Worm (Caenorhabditis elegans): ENCODE data around the gene srh-258.

Gene srh-258

DNA sequence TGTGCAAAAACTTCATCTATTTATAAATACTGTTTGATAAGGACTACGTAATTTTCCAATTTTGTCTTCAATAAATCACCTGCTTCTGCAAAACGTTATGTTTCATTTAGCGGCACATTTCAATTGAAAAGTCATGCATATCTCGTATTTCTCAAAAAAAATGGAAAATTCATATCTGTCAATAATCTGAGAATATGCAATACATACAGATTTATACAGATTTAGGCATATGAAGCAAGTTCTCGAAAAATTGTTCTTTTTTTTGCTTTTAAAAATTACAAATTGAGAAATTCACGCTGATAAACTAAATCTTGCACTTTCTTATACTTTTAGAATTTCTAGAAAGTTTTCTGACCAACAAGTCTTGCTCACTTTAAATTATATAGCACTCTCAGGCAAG, 39.2 kb downstream of the srh-258 start, which contains the start of gene T26H5.11:
TSS of gene T26H5.11 (minus strand) at position 101 of the 400 bp plus-strand sequence.
- TF ChIP-seq aly-2 (tag; optimal IDR thresholded peaks at IDR 0.05) (no peak), unc-86 (tag; optimal IDR thresholded peaks at IDR 0.05) (no peak), ceh-88 (GFP tag; IDR thresholded peaks at IDR 0.05) (no peak), ceh-82 (tag; optimal IDR thresholded peaks at IDR 0.05) (no peak), lin-35 (GFP tag; optimal IDR thresholded peaks at IDR 0.05) (no peak), egl-27 (tag; optimal IDR thresholded peaks at IDR 0.05) (no peak), ama-1 (optimal IDR thresholded peaks at IDR 0.05) (no peak), alr-1 (tag; optimal IDR thresholded peaks at IDR 0.05; ENCODE audit: borderline replicate concordance) (no peak), ztf-4 (tag; optimal IDR thresholded peaks at IDR 0.05) (no peak), jun-1 (tag; optimal IDR thresholded peaks at IDR 0.05) (no peak), tbx-2 (tag; optimal IDR thresholded peaks at IDR 0.05) (no peak), nhr-20 (tag; optimal IDR thresholded peaks at IDR 0.05) (no peak), elt-3 (tag; optimal IDR thresholded peaks at IDR 0.05) (no peak), unc-62 (GFP tag; optimal IDR thresholded peaks at IDR 0.05) (no peak), sup-37 (GFP tag; optimal IDR thresholded peaks at IDR 0.05) (no peak), lin-39 (tag; optimal IDR thresholded peaks at IDR 0.05) (no peak)

ce11 chrV:15444615-15445014, 39.7 kb downstream of the srh-258 start, which contains the start of gene T26H5.9:
TSS of gene T26H5.9 (plus strand) at chrV:15444916.
- TF ChIP-seq jun-1 (tag; optimal IDR thresholded peaks at IDR 0.05): peak; percentile 27
- TF ChIP-seq elt-2 (tag; optimal IDR thresholded peaks at IDR 0.05): peak; percentile 57
- no peak for TF ChIP-seq ceh-8 (GFP tag; optimal IDR thresholded peaks at IDR 0.05)
- TF ChIP-seq fos-1 (tag; optimal IDR thresholded peaks at IDR 0.05): no peak

- TF ChIP-seq fkh-8 (tag; optimal IDR thresholded peaks at IDR 0.05): no peak
- no peak for TF ChIP-seq unc-98 (GFP tag; IDR thresholded peaks at IDR 0.05)
Observed at ce11 chrV:15445437-15445836, 40.5 kb downstream of the srh-258 start, which contains the start of gene srh-239. TSS of gene srh-239 (plus strand) at chrV:15445737.

ce11 chrV:15448408-15448807, 43.4 kb downstream of the srh-258 start, which contains the start of gene T26H5.4:
TSS of gene T26H5.4 (minus strand) at chrV:15448701.
- TF ChIP-seq lsy-2 (tag; optimal IDR thresholded peaks at IDR 0.05) (no peak), ceh-90 (tag; optimal IDR thresholded peaks at IDR 0.05) (no peak), elt-2 (tag; optimal IDR thresholded peaks at IDR 0.05) (peak; percentile 95), nhr-19 (GFP tag; conservative IDR thresholded peaks at IDR 0.05) (no peak), snu-23 (GFP tag; optimal IDR thresholded peaks at IDR 0.05) (no peak), blmp-1 (tag; optimal IDR thresholded peaks at IDR 0.05) (no peak), alr-1 (tag; optimal IDR thresholded peaks at IDR 0.05; ENCODE audit: borderline replicate concordance) (no peak), vab-15 (tag; optimal IDR thresholded peaks at IDR 0.05) (no peak), efl-1 (optimal IDR thresholded peaks at IDR 0.05) (no peak), efl-1 (GFP tag; optimal IDR thresholded peaks at IDR 0.05 in 1 of 2) (peak in 1 of 2 experiments; percentile 73), isw-1 (GFP tag; IDR thresholded peaks at IDR 0.05) (no peak), efl-3 (GFP tag; optimal IDR thresholded peaks at IDR 0.05) (no peak)

DNA sequence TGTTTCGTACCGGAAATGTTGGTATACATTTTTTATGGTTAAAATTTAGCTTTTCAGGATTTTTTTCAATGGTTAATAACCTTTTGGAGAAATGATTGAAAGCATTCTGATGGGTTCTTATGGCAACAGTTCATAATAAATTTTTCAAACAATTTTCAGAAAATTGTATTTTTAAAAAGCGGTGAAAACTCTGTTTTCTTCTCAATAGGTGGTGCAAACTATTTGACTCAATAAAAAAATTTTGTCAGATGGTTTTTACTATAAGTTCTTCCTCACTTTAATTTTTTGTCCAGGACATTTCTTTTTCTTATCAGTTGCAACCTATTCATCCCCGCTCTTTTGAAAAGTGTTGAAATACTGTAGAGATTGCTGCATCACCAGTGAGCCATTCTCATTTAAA, 43.9 kb downstream of the srh-258 start, which contains the start of gene T26H5.14:
TSS of gene T26H5.14 (plus strand) at position 301 of the 400 bp plus-strand sequence.
- TF ChIP-seq fkh-10 (GFP tag; optimal IDR thresholded peaks at IDR 0.05) (no peak), irx-1 (tag; optimal IDR thresholded peaks at IDR 0.05) (no peak), fos-1 (tag; optimal IDR thresholded peaks at IDR 0.05) (no peak), unc-62 (GFP tag; optimal IDR thresholded peaks at IDR 0.05) (no peak), lin-35 (GFP tag; optimal IDR thresholded peaks at IDR 0.05) (no peak), swsn-7 (tag; optimal IDR thresholded peaks at IDR 0.05) (no peak), ztf-11 (tag; optimal IDR thresholded peaks at IDR 0.05) (no peak), jun-1 (tag; optimal IDR thresholded peaks at IDR 0.05) (no peak), Y116A8C.19 (tag; optimal IDR thresholded peaks at IDR 0.05; ENCODE audit: borderline replicate concordance) (no peak), ztf-4 (tag; optimal IDR thresholded peaks at IDR 0.05) (no peak), skn-1 (tag; optimal IDR thresholded peaks at IDR 0.05) (no peak), nhr-19 (GFP tag; conservative IDR thresholded peaks at IDR 0.05) (no peak), nhr-11 (tag; optimal IDR thresholded peaks at IDR 0.05) (no peak), tlp-1 (tag; optimal IDR thresholded peaks at IDR 0.05) (no peak), blmp-1 (tag; optimal IDR thresholded peaks at IDR 0.05) (no peak), elt-3 (tag; optimal IDR thresholded peaks at IDR 0.05) (no peak), sptf-1 (tag; optimal IDR thresholded peaks at IDR 0.05) (no peak), nhr-237 (tag; optimal IDR thresholded peaks at IDR 0.05) (no peak)
